Worm (Caenorhabditis elegans): ENCODE measurements around the gene idpb-5.

The idpb-5 gene

ce11 chrV:11879732-11880131, 40.4 kb downstream of the idpb-5 start, which contains the start of gene sulp-5:
Gene sulp-5, plus strand, starts transcription at chrV:11880032.
- TF ChIP-seq lin-35 (GFP tag; optimal IDR thresholded peaks at IDR 0.05) (no peak), sea-2 (GFP tag; IDR thresholded peaks at IDR 0.05) (no peak), lin-40 (tag; optimal IDR thresholded peaks at IDR 0.05) (no peak), hlh-26 (GFP tag; conservative IDR thresholded peaks at IDR 0.05) (no peak), Y95B8A.8 (GFP tag; IDR thresholded peaks at IDR 0.05) (no peak), let-607 (tag; optimal IDR thresholded peaks at IDR 0.05) (no peak), zfh-2 (GFP tag; conservative IDR thresholded peaks at IDR 0.05) (no peak), T26A5.8 (tag; optimal IDR thresholded peaks at IDR 0.05) (no peak), F49E8.2 (tag; optimal IDR thresholded peaks at IDR 0.05; ENCODE audit: insufficient read depth) (no peak), cebp-1 (GFP tag; IDR thresholded peaks at IDR 0.05) (no peak), cebp-1 (tag; optimal IDR thresholded peaks at IDR 0.05) (no peak), nfya-2 (GFP tag; IDR thresholded peaks at IDR 0.05) (no peak), dox-1 (GFP tag; IDR thresholded peaks at IDR 0.05) (no peak), atf-7 (tag; optimal IDR thresholded peaks at IDR 0.05) (no peak), F57C9.4 (tag; optimal IDR thresholded peaks at IDR 0.05) (no peak)

DNA sequence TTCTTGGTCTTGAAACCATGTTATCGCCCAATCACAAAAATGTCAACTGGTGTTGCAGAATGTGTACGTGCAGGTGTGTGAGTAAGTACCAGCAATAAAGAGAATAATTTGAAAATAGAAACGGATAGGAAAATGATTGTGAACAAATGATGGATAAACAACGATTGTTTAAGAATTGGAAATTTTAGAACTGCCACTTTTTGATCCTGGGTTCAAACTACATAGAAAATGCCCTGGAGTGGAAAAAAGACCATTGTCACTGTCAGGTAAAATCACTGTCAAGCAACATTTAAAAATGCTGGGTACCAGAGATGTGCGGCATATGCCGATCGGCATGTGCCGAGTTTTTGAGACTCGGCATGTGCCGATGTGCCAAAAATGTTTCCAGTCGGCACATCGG, 43.9 kb downstream of the idpb-5 start:
- no peak for TF ChIP-seq let-526 (GFP tag; IDR thresholded peaks at IDR 0.05)
- no peak for TF ChIP-seq somi-1 (GFP tag; optimal IDR thresholded peaks at IDR 0.05)
- TF ChIP-seq ccch-3 (GFP tag; optimal IDR thresholded peaks at IDR 0.05): no peak
- TF ChIP-seq mes-4 (tag; optimal IDR thresholded peaks at IDR 0.05): no peak
- TF ChIP-seq nhr-120 (GFP tag; IDR thresholded peaks at IDR 0.05): no peak
- TF ChIP-seq madf-8 (GFP tag; conservative IDR thresholded peaks at IDR 0.05): no peak

DNA sequence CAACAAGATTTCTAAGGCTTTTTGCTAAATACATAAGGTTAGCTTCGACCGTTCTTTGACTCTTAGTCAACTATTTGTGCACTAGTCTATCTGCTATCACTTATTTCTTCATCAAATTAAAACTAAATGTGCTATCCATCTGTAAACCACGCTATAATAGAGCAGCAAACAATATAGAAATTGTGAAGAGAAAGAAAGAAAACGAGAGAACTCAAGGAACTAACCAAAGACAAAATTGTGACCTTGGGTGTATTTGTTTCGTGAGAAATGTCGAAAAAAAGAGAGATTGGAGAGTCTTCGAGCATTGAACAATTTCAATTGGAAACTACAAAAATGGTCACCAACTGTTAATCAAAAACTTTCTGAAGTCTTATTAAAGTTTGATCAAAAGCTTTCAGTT, 45.8 kb downstream of the idpb-5 start:
- TF ChIP-seq nhr-80 (tag; optimal IDR thresholded peaks at IDR 0.05): peak; percentile 75
- TF ChIP-seq ccch-3 (GFP tag; optimal IDR thresholded peaks at IDR 0.05): no peak
- TF ChIP-seq mel-28 (tag; optimal IDR thresholded peaks at IDR 0.05; ENCODE audit: borderline replicate concordance): no peak
- peak; percentile 33 for TF ChIP-seq pha-4 (tag; optimal IDR thresholded peaks at IDR 0.05)

ce11 chrV:11885939-11886338, 46.6 kb downstream of the idpb-5 start:
- TF ChIP-seq athp-1 (tag; optimal IDR thresholded peaks at IDR 0.05) (no peak), madf-10 (tag; optimal IDR thresholded peaks at IDR 0.05) (no peak), die-1 (tag; optimal IDR thresholded peaks at IDR 0.05) (no peak), B0019.2 (GFP tag; conservative IDR thresholded peaks at IDR 0.05) (no peak), egl-44 (GFP tag; IDR thresholded peaks at IDR 0.05) (0 out of 2 replicates have a peak, but pooled peaks have one; percentile 61), nhr-27 (tag; optimal IDR thresholded peaks at IDR 0.05) (no peak), mxl-1 (tag; optimal IDR thresholded peaks at IDR 0.05) (no peak), lsy-27 (tag; optimal IDR thresholded peaks at IDR 0.05; ENCODE audit: borderline replicate concordance, insufficient read depth) (no peak), snpc-4 (GFP tag; optimal IDR thresholded peaks at IDR 0.05) (no peak), snpc-4 (tag; optimal IDR thresholded peaks at IDR 0.05) (peak in 2 of 4 experiments; percentile 3 to 66), egl-18 (GFP tag; IDR thresholded peaks at IDR 0.05) (no peak), pbrm-1 (GFP tag; IDR thresholded peaks at IDR 0.05) (no peak), ceh-91 (GFP tag; IDR thresholded peaks at IDR 0.05) (no peak), F57A8.1 (GFP tag; optimal IDR thresholded peaks at IDR 0.05) (no peak), dpl-1 (GFP tag; optimal IDR thresholded peaks at IDR 0.05) (no peak), hlh-12 (tag; optimal IDR thresholded peaks at IDR 0.05) (no peak), F37B4.10 (GFP tag; IDR thresholded peaks at IDR 0.05) (no peak), ets-4 (GFP tag; optimal IDR thresholded peaks at IDR 0.05) (no peak), D2030.7 (GFP tag; IDR thresholded peaks at IDR 0.05) (no peak), chd-7 (tag; optimal IDR thresholded peaks at IDR 0.05) (peak; percentile 49), sdz-38 (tag; optimal IDR thresholded peaks at IDR 0.05) (no peak), T07F8.4 (tag; optimal IDR thresholded peaks at IDR 0.05) (no peak), B0035.1 (tag; optimal IDR thresholded peaks at IDR 0.05) (no peak)
